Worm (Caenorhabditis elegans): ENCODE results near the gene haf-3.
"Not testable (repeated sequence)": the region's sequence is repeated elsewhere in the genome, so short reads cannot be mapped to it uniquely, and the experiment has no call there.

ce11 chrV:15752941-15753340 is 13.0 kb downstream of the haf-3 start, which contains the start of gene str-5:
- not testable (repeated sequence) for TF ChIP-seq B0310.2 (tag; optimal IDR thresholded peaks at IDR 0.05); scrt-1 (GFP tag; IDR thresholded peaks at IDR 0.05); flt-1 (GFP tag; IDR thresholded peaks at IDR 0.05); tbx-11 (GFP tag; IDR thresholded peaks at IDR 0.05); pes-1 (GFP tag; IDR thresholded peaks at IDR 0.05); tra-4 (tag; optimal IDR thresholded peaks at IDR 0.05); ama-1 (optimal IDR thresholded peaks at IDR 0.05); hmbx-1 (tag; optimal IDR thresholded peaks at IDR 0.05); ceh-36 (tag; optimal IDR thresholded peaks at IDR 0.05); tbx-37 (GFP tag; conservative IDR thresholded peaks at IDR 0.05); ets-7 (tag; optimal IDR thresholded peaks at IDR 0.05); hmg-4 (GFP tag; optimal IDR thresholded peaks at IDR 0.05); F13C5.2 (tag; optimal IDR thresholded peaks at IDR 0.05)
